Worm (Caenorhabditis elegans) whole organism, early embryonic: ENCODE results near the gene F31F7.1.

Source experiments
- B0310.2 ChIP-seq: sonication (generic microtip); optimal IDR thresholded peaks from 2 replicates; lab custom pipeline; 2016; ENCODE audit warnings: mild to moderate bottlenecking, missing genetic modification characterization, missing compliant biosample characterization
- F13C5.2 ChIP-seq: sonication (generic microtip); optimal IDR thresholded peaks from 2 replicates; lab custom pipeline; 2017; ENCODE audit warnings: mild to moderate bottlenecking, missing genetic modification characterization, inconsistent platforms, missing compliant biosample characterization
- aly-1 ChIP-seq: sonication (generic microtip); optimal IDR thresholded peaks from 2 replicates; lab custom pipeline; 2016; ENCODE audit warnings: missing genetic modification characterization, missing compliant biosample characterization
- ama-1 ChIP-seq: fragments of 150-350 bp; optimal IDR thresholded peaks from 2 replicates; lab custom pipeline; 2014
- ceh-13 ChIP-seq: fragments of 200-800 bp; sonication (Bioruptor generic); optimal IDR thresholded peaks from 2 replicates; lab custom pipeline; 2018; ENCODE audit warnings: mild to moderate bottlenecking, missing genetic modification characterization, missing compliant biosample characterization
- ceh-36 ChIP-seq: sonication (generic microtip); optimal IDR thresholded peaks from 2 replicates; lab custom pipeline; 2016; ENCODE audit warnings: missing genetic modification characterization, inconsistent platforms, missing compliant biosample characterization
- ets-7 ChIP-seq: sonication (generic microtip); optimal IDR thresholded peaks from 2 replicates; lab custom pipeline; 2016; ENCODE audit warnings: missing genotype, missing genetic modification characterization, missing compliant biosample characterization
- flt-1 ChIP-seq: fragments of 200-800 bp; sonication (Bioruptor generic); IDR thresholded peaks from 2 replicates; pipeline ENCODE4 v1.3.6; 2022; ENCODE audit warnings: missing genetic modification characterization, missing compliant biosample characterization
- hmbx-1 ChIP-seq: sonication (generic microtip); optimal IDR thresholded peaks from 2 replicates; lab custom pipeline; 2016; ENCODE audit warnings: mild to moderate bottlenecking, missing genetic modification characterization, missing compliant biosample characterization
- hmg-4 ChIP-seq: fragments of 200-800 bp; sonication (Bioruptor generic); optimal IDR thresholded peaks from 2 replicates; lab custom pipeline; 2018; ENCODE audit warnings: mild to moderate bottlenecking, missing genetic modification characterization, missing compliant biosample characterization
- hnd-1 ChIP-seq: sonication (generic microtip); optimal IDR thresholded peaks from 2 replicates; lab custom pipeline; 2016; ENCODE audit warnings: missing genetic modification characterization, missing compliant biosample characterization
- pes-1 ChIP-seq: fragments of 200-800 bp; sonication (Bioruptor generic); IDR thresholded peaks from 2 replicates; pipeline ENCODE4 v1.3.6; 2022; ENCODE audit warnings: missing genetic modification reagents, missing genetic modification characterization, missing compliant biosample characterization
- scrt-1 ChIP-seq: fragments of 200-800 bp; sonication (Bioruptor generic); IDR thresholded peaks from 2 replicates; pipeline ENCODE4 v1.3.6; 2022; ENCODE audit warnings: missing genetic modification characterization, missing compliant biosample characterization
- sea-1 ChIP-seq: fragments of 200-800 bp; sonication (Bioruptor generic); conservative IDR thresholded peaks from 2 replicates; pipeline ENCODE4 v1.3.6; 2022; ENCODE audit warnings: missing genetic modification characterization, missing compliant biosample characterization
- tbx-11 ChIP-seq: fragments of 200-800 bp; sonication (Bioruptor generic); IDR thresholded peaks from 2 replicates; pipeline ENCODE4 v1.3.6; 2022; ENCODE audit warnings: missing genetic modification characterization, missing compliant biosample characterization
- tbx-37 ChIP-seq: fragments of 200-800 bp; sonication (Bioruptor generic); conservative IDR thresholded peaks from 2 replicates; pipeline ENCODE4 v1.3.6; 2022; ENCODE audit warnings: missing genetic modification reagents, missing genetic modification characterization, missing compliant biosample characterization
- tra-4 ChIP-seq: sonication (generic microtip); optimal IDR thresholded peaks from 2 replicates; lab custom pipeline; 2017; ENCODE audit warnings: missing genetic modification characterization, missing compliant biosample characterization

Gene F31F7.1

ce11 chrV:6276205-6276604 lies at the start of gene F31F7.1:
Gene F31F7.1, plus strand, starts transcription at chrV:6276439.
- TF ChIP-seq hmg-4 (GFP tag; lab: Kevin White, UChicago): no peak
- no peak for TF ChIP-seq ceh-13 (GFP tag; lab: Kevin White, UChicago)
- no peak for TF ChIP-seq aly-1
- TF ChIP-seq pes-1 (GFP tag; lab: Robert Waterston, UW): no peak
- no peak for TF ChIP-seq tbx-37 (GFP tag; lab: Robert Waterston, UW)
- TF ChIP-seq tra-4 (tag; lab: Kevin White, UChicago): no peak
- TF ChIP-seq ets-7 (tag; lab: Kevin White, UChicago): no peak
- TF ChIP-seq F13C5.2 (tag; lab: Kevin White, UChicago): no peak
- no peak for TF ChIP-seq ama-1 (lab: Kevin White, UChicago)
- no peak for TF ChIP-seq hnd-1 (tag; lab: Kevin White, UChicago)
- no peak for TF ChIP-seq hmbx-1 (tag; lab: Kevin White, UChicago)
- no peak for TF ChIP-seq flt-1 (GFP tag; lab: Robert Waterston, UW)
- TF ChIP-seq B0310.2 (tag; lab: Kevin White, UChicago): no peak

DNA sequence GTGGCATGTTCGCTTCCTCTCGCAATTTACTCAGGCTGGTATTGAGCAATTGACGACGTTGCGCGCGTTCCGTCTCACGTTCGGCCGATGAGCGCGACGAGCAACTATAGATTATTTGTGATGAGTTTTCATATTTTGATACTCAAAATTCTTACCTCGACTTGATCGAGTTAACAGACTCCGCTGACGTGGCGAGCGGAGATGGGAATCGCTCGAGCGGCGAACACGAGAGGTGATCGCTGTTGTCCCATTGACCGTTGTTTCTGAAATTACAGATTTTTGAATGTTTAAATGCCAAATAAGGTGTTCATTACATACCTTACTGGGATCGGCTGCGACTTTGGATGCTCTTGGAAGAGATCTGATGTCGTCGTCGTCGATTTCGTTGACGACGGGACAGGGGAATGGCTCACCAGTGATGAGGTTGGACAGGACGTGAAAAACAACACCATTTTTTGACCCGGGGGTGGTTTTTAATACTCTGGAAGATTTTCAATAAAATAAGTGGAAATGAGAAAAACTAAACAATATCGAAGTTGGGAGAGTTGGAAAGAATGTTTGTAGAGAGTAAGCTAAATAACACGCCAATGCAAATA lies 49.6 kb upstream of the F31F7.1 start, which contains the start of gene W06H8.6:
TSS of gene W06H8.6 (minus strand) at position 481 of the 596 bp plus-strand sequence.
- no peak for TF ChIP-seq ama-1 (lab: Kevin White, UChicago)
- TF ChIP-seq tbx-37 (GFP tag; lab: Robert Waterston, UW): no peak
- TF ChIP-seq tra-4 (tag; lab: Kevin White, UChicago): peak; percentile 13
- TF ChIP-seq pes-1 (GFP tag; lab: Robert Waterston, UW): 0 out of 2 replicates have a peak, but pooled peaks have one; percentile 31

- TF ChIP-seq pes-1 (GFP tag; lab: Robert Waterston, UW) (peak; percentile 62; the same call in 1 of the 2 replicates), F13C5.2 (tag; lab: Kevin White, UChicago) (peak; percentile 73), sea-1 (0 out of 2 replicates have a peak, but pooled peaks have one; percentile 29), tra-4 (tag; lab: Kevin White, UChicago) (no peak), scrt-1 (GFP tag; lab: Robert Waterston, UW) (0 out of 2 replicates have a peak, but pooled peaks have one; percentile 44), B0310.2 (tag; lab: Kevin White, UChicago) (no peak), tbx-37 (GFP tag; lab: Robert Waterston, UW) (0 out of 2 replicates have a peak, but pooled peaks have one; percentile 6), hmg-4 (GFP tag; lab: Kevin White, UChicago) (peak; percentile 68), ama-1 (lab: Kevin White, UChicago) (peak; percentile 70), ceh-13 (GFP tag; lab: Kevin White, UChicago) (no peak), flt-1 (GFP tag; lab: Robert Waterston, UW) (0 out of 2 replicates have a peak, but pooled peaks have one; percentile 32), aly-1 (peak; percentile 50), hmbx-1 (tag; lab: Kevin White, UChicago) (no peak)
These were observed 48.7 kb upstream of the F31F7.1 start for ce11 chrV:6227326-6228246.

DNA sequence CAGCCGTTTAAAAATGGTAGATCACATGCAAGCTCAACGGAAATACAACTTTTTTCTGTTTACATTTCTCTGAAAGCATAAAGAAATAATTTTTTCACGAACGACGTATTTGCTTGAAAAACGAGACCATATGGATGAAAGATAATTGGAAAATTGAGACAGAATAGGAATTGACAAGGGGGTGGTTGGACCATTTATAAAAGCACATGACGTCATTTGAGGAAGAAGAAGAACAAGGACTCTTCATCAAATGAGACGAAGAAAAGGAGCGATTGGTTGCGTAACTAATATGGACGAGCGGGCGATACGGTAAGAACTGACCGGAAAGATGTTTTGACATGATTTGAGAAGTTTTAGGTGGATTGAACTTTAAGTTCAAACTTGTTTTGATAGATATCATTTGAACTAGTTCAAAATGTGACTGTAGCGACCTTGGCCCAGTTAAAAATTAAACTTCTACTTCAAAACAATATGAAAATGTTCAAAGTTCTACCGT lies 47.8 kb upstream of the F31F7.1 start:
- TF ChIP-seq hnd-1 (tag; lab: Kevin White, UChicago) (no peak), hmg-4 (GFP tag; lab: Kevin White, UChicago) (no peak), hmbx-1 (tag; lab: Kevin White, UChicago) (no peak), ceh-13 (GFP tag; lab: Kevin White, UChicago) (no peak), F13C5.2 (tag; lab: Kevin White, UChicago) (no peak), B0310.2 (tag; lab: Kevin White, UChicago) (no peak), ets-7 (tag; lab: Kevin White, UChicago) (no peak), ceh-36 (tag; lab: Kevin White, UChicago) (no peak), aly-1 (no peak), sea-1 (no peak), ama-1 (lab: Kevin White, UChicago) (no peak), tbx-37 (GFP tag; lab: Robert Waterston, UW) (no peak), tra-4 (tag; lab: Kevin White, UChicago) (no peak), pes-1 (GFP tag; lab: Robert Waterston, UW) (no peak), scrt-1 (GFP tag; lab: Robert Waterston, UW) (no peak), tbx-11 (GFP tag; lab: Robert Waterston, UW) (no peak), flt-1 (GFP tag; lab: Robert Waterston, UW) (no peak)

- no peak for TF ChIP-seq aly-1
- TF ChIP-seq pes-1 (GFP tag; lab: Robert Waterston, UW): no peak
- no peak for TF ChIP-seq B0310.2 (tag; lab: Kevin White, UChicago)
- TF ChIP-seq ets-7 (tag; lab: Kevin White, UChicago): no peak
- TF ChIP-seq ceh-13 (GFP tag; lab: Kevin White, UChicago): no peak
- no peak for TF ChIP-seq hmg-4 (GFP tag; lab: Kevin White, UChicago)
- no peak for TF ChIP-seq ceh-36 (tag; lab: Kevin White, UChicago)
- no peak for TF ChIP-seq hnd-1 (tag; lab: Kevin White, UChicago)
- no peak for TF ChIP-seq flt-1 (GFP tag; lab: Robert Waterston, UW)
- no peak for TF ChIP-seq tra-4 (tag; lab: Kevin White, UChicago)
- no peak for TF ChIP-seq tbx-37 (GFP tag; lab: Robert Waterston, UW)
- TF ChIP-seq scrt-1 (GFP tag; lab: Robert Waterston, UW): no peak
- no peak for TF ChIP-seq ama-1 (lab: Kevin White, UChicago)
- no peak for TF ChIP-seq hmbx-1 (tag; lab: Kevin White, UChicago)
- TF ChIP-seq sea-1: no peak
- no peak for TF ChIP-seq F13C5.2 (tag; lab: Kevin White, UChicago)
- no peak for TF ChIP-seq tbx-11 (GFP tag; lab: Robert Waterston, UW)
These were observed 47.3 kb upstream of the F31F7.1 start for ce11 chrV:6228920-6229456.
